Worm (Caenorhabditis elegans) whole organism, L4 larva: ENCODE data around the gene F01D5.3.
A peak's percentile ranks its signal among the peaks of the same experiment; 100 is the strongest.

Experiments
- ces-1 ChIP-seq: fragments of 150-350 bp; sonication (generic microtip); optimal IDR thresholded peaks from 4 replicates; lab custom pipeline; 2014; ENCODE audit warnings: missing biosample characterization, missing genetic modification reagents, missing genetic modification characterization
- lin-15B ChIP-seq: fragments of 150-350 bp; sonication (generic microtip); optimal IDR thresholded peaks from 3 replicates; lab custom pipeline; 2014; ENCODE audit warnings: missing biosample characterization, missing genetic modification characterization
- mep-1 ChIP-seq: fragments of 150-350 bp; sonication (generic microtip); optimal IDR thresholded peaks from 3 replicates; lab custom pipeline; 2014; ENCODE audit warnings: missing biosample characterization, missing genetic modification characterization
- nhr-10 ChIP-seq: fragments of 150-350 bp; optimal IDR thresholded peaks from 2 replicates; lab custom pipeline; 2014; ENCODE audit warnings: missing biosample characterization, missing genetic modification characterization
- nhr-28 ChIP-seq: fragments of 150-350 bp; optimal IDR thresholded peaks from 2 replicates; lab custom pipeline; 2014; ENCODE audit warnings: missing biosample characterization, missing genetic modification characterization
- nhr-76 ChIP-seq: fragments of 150-350 bp; optimal IDR thresholded peaks from 2 replicates; lab custom pipeline; 2014; ENCODE audit warnings: missing biosample characterization, missing genetic modification characterization
- pha-4 ChIP-seq, 2 experiments: fragments of 150-350 bp in 1 of 2; fragments of 200-800 bp in 1 of 2; sonication (Bioruptor generic) in 1 of 2; IDR thresholded peaks in 1 of 2; optimal IDR thresholded peaks in 1 of 2; 2 replicates each; pipeline versions ENCODE4 v1.3.6 to Lab custom; 2014 to 2022; ENCODE audit warnings: missing genetic modification characterization in 2 of 2, missing genetic modification reagents in 2 of 2, missing biosample characterization in 1 of 2, missing compliant biosample characterization in 1 of 2

ce11 chrII:14036724-14037483, 37.0 kb upstream of the F01D5.3 start:
- no peak for TF ChIP-seq nhr-28
- TF ChIP-seq nhr-76 (tag; lab: Kevin White, UChicago): no peak
- no peak; the same call in 1 of the 2 replicates for TF ChIP-seq pha-4 (GFP tag; IDR thresholded peaks at IDR 0.05; lab: Robert Waterston, UW)
- TF ChIP-seq pha-4 (tag; optimal IDR thresholded peaks at IDR 0.05; lab: Kevin White, UChicago): no peak
- TF ChIP-seq ces-1: no peak
- TF ChIP-seq nhr-10 (tag; lab: Kevin White, UChicago): no peak
- no peak for TF ChIP-seq lin-15B
- TF ChIP-seq mep-1 (tag; lab: Kevin White, UChicago): peak; percentile 46
